Worm (Caenorhabditis elegans): ENCODE results near the gene Y67D2.5.
A peak's percentile ranks its signal among the peaks of the same experiment; 100 is the strongest.

Gene Y67D2.5

DNA sequence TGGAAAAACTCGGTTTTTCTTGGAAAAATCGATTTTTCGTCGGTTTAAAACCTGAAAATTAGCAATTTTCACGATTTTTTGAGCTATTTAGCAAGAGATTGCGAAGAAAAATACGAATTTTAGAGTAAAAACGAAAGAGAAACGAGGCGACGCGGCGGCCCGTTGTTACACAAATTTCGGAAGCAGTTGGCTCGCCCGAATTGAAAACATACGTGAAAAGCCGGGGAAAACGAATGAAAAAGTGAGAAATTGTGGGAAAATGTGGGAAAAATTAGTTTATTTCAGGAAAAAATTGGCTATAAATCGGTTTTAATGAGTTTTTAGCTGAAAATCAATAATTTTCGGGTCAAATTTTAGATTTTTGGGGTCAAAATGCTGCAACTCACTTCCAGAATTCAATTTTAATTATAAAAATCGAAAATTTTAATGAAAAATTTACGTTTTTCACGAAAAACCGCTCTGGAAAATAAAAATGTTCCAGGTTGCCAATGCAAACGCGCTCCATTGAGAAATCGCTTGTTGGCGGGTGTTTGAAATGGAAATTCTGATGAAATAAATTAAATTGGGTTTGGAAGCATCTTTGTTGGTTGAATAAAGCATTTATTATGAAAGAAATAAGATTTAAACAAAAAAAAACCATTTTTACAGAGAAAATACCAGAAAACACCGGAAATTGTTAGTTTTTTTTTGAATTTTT is 7.1 kb downstream of the Y67D2.5 start, which contains the start of gene snf-6:
Gene snf-6 (minus strand): TSS at position 51 of the 697 bp plus-strand sequence.
- TF ChIP-seq sma-3 (GFP tag; optimal IDR thresholded peaks at IDR 0.05) (peak; percentile 33), gmeb-1 (tag; optimal IDR thresholded peaks at IDR 0.05) (peak; percentile 92), snpc-4 (tag; optimal IDR thresholded peaks at IDR 0.05) (no peak), lin-13 (GFP tag; optimal IDR thresholded peaks at IDR 0.05) (peak; percentile 45), nhr-6 (tag; optimal IDR thresholded peaks at IDR 0.05) (no peak), C34F6.9 (tag; optimal IDR thresholded peaks at IDR 0.05) (peak; percentile 38), nhr-25 (tag; optimal IDR thresholded peaks at IDR 0.05) (peak; percentile 15), nhr-11 (tag; optimal IDR thresholded peaks at IDR 0.05) (no peak), unc-55 (GFP tag; optimal IDR thresholded peaks at IDR 0.05) (peak; percentile 66), crh-2 (tag; optimal IDR thresholded peaks at IDR 0.05) (peak; percentile 27), blmp-1 (tag; optimal IDR thresholded peaks at IDR 0.05; ENCODE audit: insufficient read depth) (no peak), sem-4 (tag; optimal IDR thresholded peaks at IDR 0.05) (peak; percentile 16), elt-3 (tag; optimal IDR thresholded peaks at IDR 0.05) (no peak), lsy-2 (tag; optimal IDR thresholded peaks at IDR 0.05) (peak; percentile 47 to 62), fos-1 (tag; optimal IDR thresholded peaks at IDR 0.05) (peak; percentile 12), lin-11 (tag; optimal IDR thresholded peaks at IDR 0.05) (no peak), aly-2 (tag; optimal IDR thresholded peaks at IDR 0.05) (no peak)

DNA sequence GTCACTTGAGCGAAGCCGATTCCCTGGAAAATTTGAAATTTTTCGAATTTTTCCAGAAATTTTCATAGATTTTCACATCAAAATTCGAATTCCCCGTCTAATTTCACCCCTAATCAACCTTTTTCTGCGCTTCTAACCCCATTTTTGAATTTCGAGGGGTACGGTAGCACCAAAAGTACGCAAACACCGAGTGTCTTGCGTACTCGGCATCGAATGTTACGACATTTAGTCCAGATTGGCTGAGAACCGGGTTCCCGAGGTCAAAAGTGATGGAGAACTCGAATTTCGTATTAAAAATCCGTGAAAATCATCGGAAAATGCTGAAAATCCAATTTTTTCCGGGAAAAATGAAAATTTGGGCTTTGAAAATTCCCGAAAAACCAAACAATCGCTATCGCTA is 11.6 kb downstream of the Y67D2.5 start:
- TF ChIP-seq dmd-4 (tag; optimal IDR thresholded peaks at IDR 0.05) (no peak), ztf-11 (tag; optimal IDR thresholded peaks at IDR 0.05) (no peak), elt-3 (tag; optimal IDR thresholded peaks at IDR 0.05) (no peak), blmp-1 (tag; optimal IDR thresholded peaks at IDR 0.05; ENCODE audit: insufficient read depth) (no peak), ama-1 (optimal IDR thresholded peaks at IDR 0.05) (no peak), alr-1 (tag; optimal IDR thresholded peaks at IDR 0.05) (no peak), aly-2 (tag; optimal IDR thresholded peaks at IDR 0.05) (no peak), nhr-6 (tag; optimal IDR thresholded peaks at IDR 0.05) (no peak), R02D3.7 (tag; optimal IDR thresholded peaks at IDR 0.05) (no peak), F13H6.1 (tag; optimal IDR thresholded peaks at IDR 0.05) (no peak), egl-27 (tag; optimal IDR thresholded peaks at IDR 0.05) (no peak), unc-55 (GFP tag; optimal IDR thresholded peaks at IDR 0.05) (no peak), sma-3 (GFP tag; optimal IDR thresholded peaks at IDR 0.05) (no peak), ceh-16 (tag; optimal IDR thresholded peaks at IDR 0.05) (no peak), sma-9 (GFP tag; optimal IDR thresholded peaks at IDR 0.05) (no peak), sma-9 (tag; optimal IDR thresholded peaks at IDR 0.05) (no peak), mbf-1 (tag; optimal IDR thresholded peaks at IDR 0.05) (no peak), unc-39 (tag; optimal IDR thresholded peaks at IDR 0.05) (no peak), nhr-21 (tag; optimal IDR thresholded peaks at IDR 0.05) (no peak), mab-5 (tag; optimal IDR thresholded peaks at IDR 0.05) (no peak), nhr-12 (tag; optimal IDR thresholded peaks at IDR 0.05) (no peak)

DNA sequence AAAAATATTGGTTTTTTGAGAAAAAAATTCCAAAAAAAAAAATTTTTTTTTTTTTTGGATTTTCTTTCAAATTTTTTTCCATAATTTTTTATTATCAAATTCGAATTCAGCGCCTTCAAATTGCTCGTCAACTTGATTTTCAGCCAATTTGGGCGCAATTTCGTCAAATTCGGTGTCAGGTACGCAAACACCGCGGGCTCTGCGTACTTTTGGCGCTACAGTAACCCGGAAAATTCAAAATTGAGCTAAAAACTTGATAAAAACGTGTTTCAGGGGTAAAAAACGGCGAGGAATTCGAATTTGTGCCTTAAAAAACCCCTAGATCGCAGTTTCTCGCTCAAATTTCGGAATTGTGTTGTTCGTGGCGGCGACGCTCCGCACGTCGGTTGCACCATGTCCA is 20.1 kb downstream of the Y67D2.5 start:
- TF ChIP-seq lin-13 (GFP tag; optimal IDR thresholded peaks at IDR 0.05) (peak; percentile 66), mbf-1 (tag; optimal IDR thresholded peaks at IDR 0.05) (no peak), nhr-25 (tag; optimal IDR thresholded peaks at IDR 0.05) (no peak), lsy-2 (tag; optimal IDR thresholded peaks at IDR 0.05) (peak in 1 of 2 experiments; percentile 74), snpc-4 (tag; optimal IDR thresholded peaks at IDR 0.05) (no peak)

DNA sequence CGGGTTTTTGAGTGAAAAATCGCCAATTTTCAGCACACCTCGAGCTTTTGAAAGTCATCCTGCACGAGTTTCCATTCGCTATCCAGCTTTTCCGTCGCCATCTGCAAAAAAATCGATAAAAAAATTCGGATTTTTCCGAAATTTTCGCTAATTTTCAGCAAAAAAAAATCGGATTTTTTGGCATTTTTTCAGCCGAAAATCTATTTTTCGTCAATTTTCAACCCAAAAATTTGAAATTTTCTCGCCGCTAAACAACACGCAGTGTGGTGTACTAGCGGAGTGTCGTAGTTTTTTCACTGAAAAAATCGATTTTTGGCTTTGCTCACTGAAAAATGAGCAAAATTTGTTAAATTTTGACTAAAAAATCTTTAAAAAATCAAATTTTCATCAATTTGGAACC is 22.2 kb downstream of the Y67D2.5 start, which contains the start of gene tmem-120:
Gene tmem-120 (minus strand): TSS at position 101 of the 400 bp plus-strand sequence.
- no peak for TF ChIP-seq ZK546.5 (tag; optimal IDR thresholded peaks at IDR 0.05)
- TF ChIP-seq nhr-11 (tag; optimal IDR thresholded peaks at IDR 0.05): no peak
- no peak for TF ChIP-seq ceh-82 (tag; optimal IDR thresholded peaks at IDR 0.05)

DNA sequence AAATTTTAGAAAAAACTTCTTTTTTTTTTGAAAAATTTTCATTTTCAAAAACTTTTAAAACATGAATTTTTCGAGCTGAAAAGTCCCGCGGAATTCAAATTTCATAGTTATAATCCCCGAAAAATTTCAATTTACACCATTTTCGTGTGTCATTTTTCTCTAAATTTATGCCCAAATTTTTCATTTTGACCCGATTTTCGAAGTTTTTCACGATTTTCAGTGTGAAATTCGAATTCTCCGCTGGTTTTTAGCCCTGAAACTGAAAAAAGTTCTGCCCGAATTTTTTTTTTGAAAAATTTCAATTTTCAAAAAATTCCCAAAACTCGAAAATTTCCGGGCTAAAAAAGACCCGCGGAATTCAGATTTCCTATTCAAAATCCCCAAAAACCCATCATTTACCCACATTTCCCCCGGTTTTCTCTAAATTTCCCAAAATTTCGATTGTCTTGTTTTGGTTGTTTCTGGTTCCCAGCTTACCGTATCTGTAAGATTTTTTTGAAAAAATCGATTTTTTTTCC is 31.2 kb downstream of the Y67D2.5 start:
- no peak for TF ChIP-seq alr-1 (tag; optimal IDR thresholded peaks at IDR 0.05)
- TF ChIP-seq nhr-25 (tag; optimal IDR thresholded peaks at IDR 0.05): no peak
- no peak for TF ChIP-seq elt-1 (tag; optimal IDR thresholded peaks at IDR 0.05)
- TF ChIP-seq unc-39 (tag; optimal IDR thresholded peaks at IDR 0.05): no peak
- no peak for TF ChIP-seq F13H6.1 (tag; optimal IDR thresholded peaks at IDR 0.05)
- TF ChIP-seq zag-1 (tag; optimal IDR thresholded peaks at IDR 0.05): no peak
- TF ChIP-seq lsy-2 (tag; optimal IDR thresholded peaks at IDR 0.05): no peak
- no peak for TF ChIP-seq C34F6.9 (tag; optimal IDR thresholded peaks at IDR 0.05)
- no peak for TF ChIP-seq lin-13 (GFP tag; optimal IDR thresholded peaks at IDR 0.05)
- no peak for TF ChIP-seq lin-11 (tag; optimal IDR thresholded peaks at IDR 0.05)
- TF ChIP-seq nhr-6 (tag; optimal IDR thresholded peaks at IDR 0.05): no peak
- no peak for TF ChIP-seq ama-1 (optimal IDR thresholded peaks at IDR 0.05)
- TF ChIP-seq unc-55 (GFP tag; optimal IDR thresholded peaks at IDR 0.05): no peak
- TF ChIP-seq sma-3 (GFP tag; optimal IDR thresholded peaks at IDR 0.05): no peak

Measured in whole organism, L2 larva.